Fruit fly (Drosophila melanogaster) whole organism, pupa: Measurements from ENCODE around the gene mRpS34.

Source experiments
- CG10348 ChIP-seq: fragments of 200-800 bp; sonication (Bioruptor generic); IDR thresholded peaks from 2 replicates; pipeline ENCODE4 v1.3.6; 2022; ENCODE audit warnings: missing biosample characterization, missing genetic modification characterization
- CG12605 ChIP-seq: fragments of 200-800 bp; sonication (Bioruptor generic); IDR thresholded peaks from 2 replicates; pipeline ENCODE4 v1.3.6; 2022; ENCODE audit warnings: missing biosample characterization, missing genetic modification characterization
- CG13204 ChIP-seq: fragments of 200-800 bp; sonication (Bioruptor generic); optimal IDR thresholded peaks from 2 replicates; lab custom pipeline; 2018; ENCODE audit warnings: missing biosample characterization, mild to moderate bottlenecking, missing genetic modification characterization, moderate library complexity
- CG14655 ChIP-seq: fragments of 200-800 bp; sonication (Bioruptor generic); optimal IDR thresholded peaks from 3 replicates; lab custom pipeline; 2017; ENCODE audit warnings: mild to moderate bottlenecking, missing biosample characterization, missing genetic modification reagents, missing genetic modification characterization
- CG15710 ChIP-seq: fragments of 200-800 bp; sonication (Bioruptor generic); optimal IDR thresholded peaks from 2 replicates; lab custom pipeline; 2018; ENCODE audit warnings: missing biosample characterization, mild to moderate bottlenecking, missing genetic modification characterization, moderate library complexity
- CG17806 ChIP-seq: fragments of 200-800 bp; sonication (Bioruptor generic); optimal IDR thresholded peaks from 2 replicates; lab custom pipeline; 2018; ENCODE audit warnings: missing biosample characterization, mild to moderate bottlenecking, missing genetic modification characterization, moderate library complexity
- CG32121 ChIP-seq: fragments of 200-800 bp; sonication (Bioruptor generic); IDR thresholded peaks from 2 replicates; pipeline ENCODE4 v1.3.6; 2022; ENCODE audit warnings: missing biosample characterization, missing genetic modification characterization
- CG34367 ChIP-seq: fragments of 200-800 bp; sonication (Bioruptor generic); optimal IDR thresholded peaks from 2 replicates; lab custom pipeline; 2018; ENCODE audit warnings: missing biosample characterization, mild to moderate bottlenecking, missing genetic modification characterization
- CG4496 ChIP-seq: fragments of 200-800 bp; sonication (Bioruptor generic); IDR thresholded peaks from 3 replicates; pipeline ENCODE4 v1.3.6; 2022; ENCODE audit warnings: missing biosample characterization, missing genetic modification characterization
- CG8159 ChIP-seq: fragments of 200-800 bp; sonication (Bioruptor generic); optimal IDR thresholded peaks from 3 replicates; lab custom pipeline; 2018; ENCODE audit warnings: missing biosample characterization, mild to moderate bottlenecking, missing genetic modification characterization, moderate library complexity
- CG8301 ChIP-seq: fragments of 200-800 bp; sonication (Bioruptor generic); optimal IDR thresholded peaks from 2 replicates; lab custom pipeline; 2018; ENCODE audit warnings: missing biosample characterization, mild to moderate bottlenecking, missing genetic modification characterization
- CG9948 ChIP-seq: fragments of 200-800 bp; sonication (Bioruptor generic); optimal IDR thresholded peaks from 2 replicates; lab custom pipeline; 2018; ENCODE audit warnings: missing biosample characterization, mild to moderate bottlenecking, missing genetic modification characterization, moderate library complexity
- D1 ChIP-seq: fragments of 200-800 bp; sonication (Bioruptor generic); optimal IDR thresholded peaks from 2 replicates; lab custom pipeline; 2018; ENCODE audit warnings: missing biosample characterization, mild to moderate bottlenecking, missing genetic modification characterization, moderate library complexity
- EcR ChIP-seq: fragments of 200-800 bp; sonication (Bioruptor generic); optimal IDR thresholded peaks from 3 replicates; lab custom pipeline; 2019; ENCODE audit warnings: missing biosample characterization, missing genetic modification characterization, mild to moderate bottlenecking, moderate library complexity, missing genetic modification reagents
- Ets98B ChIP-seq: fragments of 200-800 bp; sonication (Bioruptor generic); IDR thresholded peaks from 2 replicates; pipeline ENCODE4 v1.3.6; 2022; ENCODE audit warnings: missing biosample characterization, missing genetic modification characterization
- Pif1A ChIP-seq: fragments of 200-800 bp; sonication (Bioruptor generic); optimal IDR thresholded peaks from 3 replicates; lab custom pipeline; 2016; ENCODE audit warnings: missing biosample characterization, missing genetic modification characterization
- Pif1B ChIP-seq: fragments of 200-800 bp; sonication (Bioruptor generic); optimal IDR thresholded peaks from 3 replicates; lab custom pipeline; 2016; ENCODE audit warnings: missing biosample characterization, missing genetic modification characterization
- Snoo ChIP-seq: fragments of 200-800 bp; sonication (Bioruptor generic); optimal IDR thresholded peaks from 3 replicates; lab custom pipeline; 2017; ENCODE audit warnings: missing biosample characterization, mild to moderate bottlenecking, missing genetic modification characterization, inconsistent platforms
- fd96Ca ChIP-seq: fragments of 200-800 bp; sonication (Bioruptor generic); IDR thresholded peaks from 3 replicates; pipeline ENCODE4 v1.3.6; 2022; ENCODE audit warnings: missing biosample characterization, missing genetic modification characterization
- gl ChIP-seq: fragments of 200-800 bp; sonication (Bioruptor generic); optimal IDR thresholded peaks from 2 replicates; lab custom pipeline; 2018; ENCODE audit warnings: missing biosample characterization, mild to moderate bottlenecking, missing genetic modification characterization
- rn ChIP-seq: fragments of 200-800 bp; sonication (Bioruptor generic); IDR thresholded peaks from 2 replicates; pipeline ENCODE4 v1.3.6; 2022; ENCODE audit warnings: missing biosample characterization, missing genetic modification characterization

The mRpS34 gene

DNA sequence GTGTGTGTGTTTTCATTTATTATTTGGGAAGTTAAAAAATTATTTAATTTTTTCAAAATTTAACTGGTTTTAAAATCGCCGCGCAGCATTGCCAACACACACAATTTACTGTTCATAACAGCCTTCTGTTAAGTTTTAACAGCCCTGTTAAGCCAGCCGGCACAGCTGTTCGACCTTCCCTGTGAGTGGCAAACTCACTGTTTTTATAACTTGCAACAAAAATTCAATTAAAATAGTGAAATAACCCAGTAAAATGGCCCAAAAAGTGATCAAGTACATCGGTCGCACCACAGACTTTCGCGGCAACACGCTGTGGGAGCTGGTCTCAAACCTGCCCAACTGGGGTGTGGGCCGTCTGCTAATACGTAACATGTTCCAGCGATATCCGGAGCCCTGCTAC lies at the start of gene mRpS34:
Gene mRpS34 (plus strand): TSS at position 161 of the 400 bp plus-strand sequence.
- TF ChIP-seq CG9948 (tag; lab: Kevin White, UChicago), result no peak
- no peak for TF ChIP-seq CG17806 (tag; lab: Kevin White, UChicago)
- TF ChIP-seq Ets98B (GFP tag; lab: Robert Waterston, UW), result no peak
- no peak for TF ChIP-seq CG34367 (tag; lab: Kevin White, UChicago)
- TF ChIP-seq fd96Ca, result no peak
- no peak for TF ChIP-seq Pif1A (GFP tag; lab: Kevin White, UChicago)
- no peak for TF ChIP-seq CG4496 (GFP tag; lab: Robert Waterston, UW)
- TF ChIP-seq Pif1B, result no peak
- no peak for TF ChIP-seq CG12605 (GFP tag; lab: Robert Waterston, UW)
- no peak for TF ChIP-seq Snoo (tag; lab: Kevin White, UChicago)
- TF ChIP-seq D1 (tag; lab: Kevin White, UChicago), result no peak
- no peak for TF ChIP-seq CG10348 (GFP tag; lab: Robert Waterston, UW)
- no peak for TF ChIP-seq rn (GFP tag; lab: Robert Waterston, UW)
- no peak for TF ChIP-seq CG14655 (GFP tag; lab: Kevin White, UChicago)
- no peak for TF ChIP-seq gl (tag; lab: Kevin White, UChicago)
- TF ChIP-seq CG32121 (GFP tag; lab: Robert Waterston, UW), result no peak
- TF ChIP-seq CG13204, result no peak
- TF ChIP-seq CG8159 (tag; lab: Kevin White, UChicago), result no peak
- TF ChIP-seq EcR (GFP tag; lab: Kevin White, UChicago), result no peak
- no peak for TF ChIP-seq CG8301 (tag; lab: Kevin White, UChicago)

DNA sequence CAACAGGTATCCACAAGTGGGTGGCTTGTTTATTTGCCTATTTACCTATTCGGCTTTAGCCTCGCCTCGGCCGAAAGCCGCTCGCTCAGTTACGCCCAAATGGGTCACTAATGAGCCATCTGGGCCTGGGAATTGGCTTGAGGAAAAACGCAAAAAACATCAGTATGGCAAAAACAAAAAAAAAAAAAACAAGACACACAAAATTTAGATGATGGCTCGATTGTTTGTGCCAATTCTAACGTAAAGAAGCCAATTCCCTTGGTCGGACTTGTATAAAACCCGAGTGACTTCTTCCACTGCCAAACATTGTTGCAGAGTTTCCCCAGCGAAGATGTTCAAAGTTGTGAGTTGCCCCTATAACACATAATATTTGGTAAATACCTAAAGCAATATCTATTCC lies 46.7 kb upstream of the mRpS34 start, which contains the start of gene CG4982:
Gene CG4982 (plus strand): TSS at position 301 of the 400 bp plus-strand sequence.
- TF ChIP-seq CG9948 (tag; lab: Kevin White, UChicago), result no peak
- no peak for TF ChIP-seq CG8159 (tag; lab: Kevin White, UChicago)
- TF ChIP-seq CG10348 (GFP tag; lab: Robert Waterston, UW), result no peak
- TF ChIP-seq CG32121 (GFP tag; lab: Robert Waterston, UW), result no peak
- TF ChIP-seq, all 21 proteins: peak for 0

DNA sequence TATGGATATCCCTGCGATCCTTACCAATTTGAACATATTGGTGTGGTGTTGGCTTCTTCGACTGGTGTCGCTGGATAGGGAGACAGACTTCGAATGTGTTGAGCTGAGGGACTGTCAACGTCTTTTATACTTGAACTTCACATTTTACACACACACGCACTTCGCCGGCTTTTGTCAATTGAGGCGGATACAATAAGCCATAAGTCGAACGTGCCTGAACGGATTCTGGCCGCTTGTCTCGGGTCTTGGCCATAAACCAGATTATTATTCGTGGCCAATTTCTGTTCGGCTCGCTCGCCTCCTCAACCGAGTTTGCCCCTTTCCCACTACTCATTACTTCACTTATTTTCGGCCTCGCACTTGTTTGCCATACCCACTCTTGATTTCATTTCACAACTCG lies 44.8 kb upstream of the mRpS34 start, which contains the start of gene CG13044:
Gene CG13044 (minus strand): TSS at position 101 of the 400 bp plus-strand sequence.
- TF ChIP-seq EcR (GFP tag; lab: Kevin White, UChicago) (no peak), Ets98B (GFP tag; lab: Robert Waterston, UW) (no peak), CG8159 (tag; lab: Kevin White, UChicago) (no peak), CG32121 (GFP tag; lab: Robert Waterston, UW) (no peak)

DNA sequence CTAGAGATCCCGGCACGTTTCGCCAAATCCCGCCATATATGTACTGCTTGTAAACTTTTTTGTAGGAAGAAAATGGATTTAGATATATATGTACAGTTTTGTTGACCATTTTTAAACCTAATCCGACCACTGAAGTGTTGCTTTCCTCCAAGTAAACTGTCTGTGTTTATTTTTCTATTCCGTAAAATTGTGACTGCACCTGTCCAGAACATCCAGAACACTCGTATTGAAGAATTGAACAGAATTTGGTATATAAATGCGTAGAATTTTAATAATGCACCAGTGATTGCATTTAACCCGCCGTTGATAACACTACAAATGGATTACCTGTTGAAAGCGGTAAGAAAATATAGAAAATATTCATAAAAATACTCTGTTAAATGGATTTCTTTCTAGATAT lies 43.9 kb upstream of the mRpS34 start, which contains the start of gene CG43249:
Gene CG43249 (plus strand): TSS at position 301 of the 400 bp plus-strand sequence.
- TF ChIP-seq CG12605 (GFP tag; lab: Robert Waterston, UW), result no peak
- no peak for TF ChIP-seq CG8301 (tag; lab: Kevin White, UChicago)
- no peak for TF ChIP-seq Ets98B (GFP tag; lab: Robert Waterston, UW)
- no peak for TF ChIP-seq CG8159 (tag; lab: Kevin White, UChicago)
- TF ChIP-seq CG13204, result no peak

DNA sequence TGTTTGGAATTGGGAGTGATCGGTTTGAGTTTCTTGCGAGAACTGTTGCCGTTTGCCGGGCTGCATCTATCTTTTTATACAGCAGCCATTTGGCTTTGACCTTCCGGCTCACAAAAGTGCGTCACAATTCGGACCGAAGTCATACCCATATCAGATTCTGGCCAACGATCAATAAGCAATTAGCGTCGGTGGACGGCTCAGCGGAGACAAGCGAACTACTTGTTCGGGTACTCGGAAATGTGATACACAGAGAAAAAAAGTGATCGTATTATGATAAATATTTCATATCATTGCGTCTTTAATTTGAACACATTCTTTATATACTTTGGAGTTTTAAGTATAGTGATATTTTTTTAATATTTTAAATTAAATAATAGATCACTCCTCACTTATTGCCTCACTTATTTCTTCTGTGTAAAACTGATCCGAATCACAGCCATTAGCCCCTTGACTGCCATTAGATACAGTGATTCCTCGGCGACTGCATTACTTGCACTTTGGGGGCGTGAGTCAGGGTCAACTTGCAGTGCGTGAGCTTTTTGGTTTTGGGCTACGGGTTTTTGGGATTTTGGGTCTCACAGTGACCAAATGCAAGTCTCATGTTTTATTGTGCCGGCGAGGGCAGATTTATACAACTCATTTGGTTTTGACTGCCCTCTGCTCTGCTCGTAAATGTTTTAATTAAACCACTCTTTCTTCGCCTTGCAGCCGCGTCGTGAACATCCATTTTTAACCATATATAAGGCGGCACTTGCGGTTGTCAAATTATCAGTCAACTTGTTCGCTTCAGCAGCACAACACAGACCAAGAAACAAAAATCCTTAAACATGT lies 41.8 kb upstream of the mRpS34 start, which contains the start of the genes CG13043 and CG13063:
Gene CG13043 (minus strand): TSS at position 51 of the 831 bp plus-strand sequence.
Gene CG13063 (plus strand): TSS at position 781 of the 831 bp plus-strand sequence.
- TF ChIP-seq Pif1A (GFP tag; lab: Kevin White, UChicago), result no peak
- TF ChIP-seq EcR (GFP tag; lab: Kevin White, UChicago), result no peak
- TF ChIP-seq CG13204, result no peak
- no peak for TF ChIP-seq Pif1B
- no peak for TF ChIP-seq CG10348 (GFP tag; lab: Robert Waterston, UW)
- no peak for TF ChIP-seq CG12605 (GFP tag; lab: Robert Waterston, UW)
- TF ChIP-seq CG34367 (tag; lab: Kevin White, UChicago), result no peak
- TF ChIP-seq CG8159 (tag; lab: Kevin White, UChicago), result no peak
- TF ChIP-seq gl (tag; lab: Kevin White, UChicago), result no peak

- no peak for TF ChIP-seq gl (tag; lab: Kevin White, UChicago)
- no peak for TF ChIP-seq CG32121 (GFP tag; lab: Robert Waterston, UW)
- TF ChIP-seq D1 (tag; lab: Kevin White, UChicago), result no peak
- TF ChIP-seq CG4496 (GFP tag; lab: Robert Waterston, UW), result 0 out of 3 replicates have a peak, but pooled peaks have one; percentile 37
- no peak for TF ChIP-seq CG17806 (tag; lab: Kevin White, UChicago)
- no peak for TF ChIP-seq CG15710 (tag; lab: Kevin White, UChicago)
- no peak for TF ChIP-seq Pif1B
These were observed 39.5 kb upstream of the mRpS34 start, which contains the start of gene CG13042 for dm6 chr3L:16308380-16308779. Gene CG13042, minus strand, starts transcription at chr3L:16308480.
